Fruit fly (Drosophila melanogaster) whole organism, embryonic: ENCODE data around the gene Iris.

Experiments
- Asciz ChIP-seq: fragments of 200-800 bp; sonication (Bioruptor generic); optimal IDR thresholded peaks from 2 replicates; lab custom pipeline; 2017; ENCODE audit warnings: missing biosample characterization, mild to moderate bottlenecking, missing genetic modification characterization, missing genetic modification reagents
- Bdp1 ChIP-seq: fragments of 200-800 bp; sonication (Bioruptor generic); optimal IDR thresholded peaks from 3 replicates; lab custom pipeline; 2016; ENCODE audit warnings: missing biosample characterization, missing genetic modification characterization
- CG10274 ChIP-seq: fragments of 200-800 bp; sonication (Bioruptor generic); optimal IDR thresholded peaks from 3 replicates; lab custom pipeline; 2017; ENCODE audit warnings: missing biosample characterization, mild to moderate bottlenecking, missing genetic modification characterization
- CG10366 ChIP-seq: fragments of 200-800 bp; sonication (Bioruptor generic); IDR thresholded peaks from 2 replicates; pipeline ENCODE4 v1.3.6; 2022; ENCODE audit warnings: missing biosample characterization, missing genetic modification characterization
- CG10462 ChIP-seq: fragments of 200-800 bp; sonication (Bioruptor generic); optimal IDR thresholded peaks from 2 replicates; lab custom pipeline; 2016; ENCODE audit warnings: missing biosample characterization, missing genetic modification characterization
- CG12391 ChIP-seq: fragments of 200-800 bp; sonication (Bioruptor generic); optimal IDR thresholded peaks from 3 replicates; lab custom pipeline; 2018; ENCODE audit warnings: missing biosample characterization, mild to moderate bottlenecking, missing genetic modification characterization, moderate library complexity
- CG15269 ChIP-seq: fragments of 200-800 bp; sonication (Bioruptor generic); optimal IDR thresholded peaks from 2 replicates; lab custom pipeline; 2018; ENCODE audit warnings: missing biosample characterization, mild to moderate bottlenecking, missing genetic modification characterization, moderate library complexity
- CG17385 ChIP-seq: fragments of 200-800 bp; sonication (Bioruptor generic); optimal IDR thresholded peaks from 3 replicates; lab custom pipeline; 2018; ENCODE audit warnings: missing biosample characterization, mild to moderate bottlenecking, missing genetic modification characterization
- CG18476 ChIP-seq: fragments of 200-800 bp; sonication (Bioruptor generic); optimal IDR thresholded peaks from 2 replicates; lab custom pipeline; 2016; ENCODE audit warnings: missing biosample characterization, mild to moderate bottlenecking, missing genetic modification characterization
- CG2712 ChIP-seq: fragments of 200-800 bp; optimal IDR thresholded peaks from 3 replicates; lab custom pipeline; 2019; ENCODE audit warnings: missing biosample characterization, mild to moderate bottlenecking, missing genetic modification characterization, moderate library complexity
- CG34422 ChIP-seq: fragments of 200-800 bp; sonication (Bioruptor generic); IDR thresholded peaks from 3 replicates; pipeline ENCODE4 v1.3.6; 2022; ENCODE audit warnings: missing biosample characterization, missing genetic modification characterization
- CG3995 ChIP-seq: fragments of 200-800 bp; sonication (Bioruptor generic); optimal IDR thresholded peaks from 3 replicates; lab custom pipeline; 2016; ENCODE audit warnings: missing biosample characterization, missing genetic modification characterization
- CG6254 ChIP-seq: fragments of 200-800 bp; sonication (Bioruptor generic); optimal IDR thresholded peaks from 3 replicates; lab custom pipeline; 2017; ENCODE audit warnings: mild to moderate bottlenecking, missing biosample characterization, missing genetic modification reagents, missing genetic modification characterization
- CG6683 ChIP-seq: fragments of 200-800 bp; sonication (Bioruptor generic); optimal IDR thresholded peaks from 2 replicates; lab custom pipeline; 2017; ENCODE audit warnings: missing biosample characterization, mild to moderate bottlenecking, missing genetic modification characterization, missing genetic modification reagents
- CG7556 ChIP-seq: fragments of 200-800 bp; sonication (Bioruptor generic); optimal IDR thresholded peaks from 2 replicates; lab custom pipeline; 2017; ENCODE audit warnings: missing biosample characterization, mild to moderate bottlenecking, missing genetic modification characterization
- CG8924 ChIP-seq: fragments of 200-800 bp; optimal IDR thresholded peaks from 3 replicates; lab custom pipeline; 2019; ENCODE audit warnings: missing biosample characterization, mild to moderate bottlenecking, missing genetic modification characterization, moderate library complexity
- CG9727 ChIP-seq: fragments of 200-800 bp; sonication (Bioruptor generic); optimal IDR thresholded peaks from 3 replicates; lab custom pipeline; 2017; ENCODE audit warnings: missing biosample characterization, mild to moderate bottlenecking, missing genetic modification characterization
- Doc2 ChIP-seq: fragments of 200-800 bp; sonication (Bioruptor generic); IDR thresholded peaks from 2 replicates; pipeline ENCODE4 v1.3.6; 2022; ENCODE audit warnings: missing biosample characterization, missing genetic modification characterization
- E2f2 ChIP-seq: fragments of 200-800 bp; sonication (Bioruptor generic); IDR thresholded peaks from 2 replicates; pipeline ENCODE4 v1.3.6; 2022; ENCODE audit warnings: missing biosample characterization, missing genetic modification characterization
- H15 ChIP-seq: fragments of 200-800 bp; sonication (Bioruptor generic); IDR thresholded peaks from 3 replicates; pipeline ENCODE4 v1.3.6; 2022; ENCODE audit warnings: missing biosample characterization, missing genetic modification characterization
- Meics ChIP-seq: fragments of 200-800 bp; sonication (Bioruptor generic); optimal IDR thresholded peaks from 2 replicates; lab custom pipeline; 2017; ENCODE audit warnings: missing biosample characterization, mild to moderate bottlenecking, missing genetic modification characterization
- Mrtf ChIP-seq: fragments of 200-800 bp; sonication (Bioruptor generic); IDR thresholded peaks from 3 replicates; pipeline ENCODE4 v1.3.6; 2022; ENCODE audit warnings: missing biosample characterization, missing genetic modification characterization
- Nf-YA ChIP-seq: fragments of 200-800 bp; sonication (Bioruptor generic); IDR thresholded peaks from 2 replicates; pipeline ENCODE4 v1.3.6; 2022; ENCODE audit warnings: missing biosample characterization, missing genetic modification characterization
- Oli ChIP-seq: fragments of 200-800 bp; sonication (Bioruptor generic); optimal IDR thresholded peaks from 2 replicates; lab custom pipeline; 2018; ENCODE audit warnings: missing biosample characterization, mild to moderate bottlenecking, missing genetic modification characterization, moderate library complexity
- Opbp ChIP-seq: fragments of 200-800 bp; sonication (Bioruptor generic); IDR thresholded peaks from 3 replicates; pipeline ENCODE4 v1.3.6; 2022; ENCODE audit warnings: missing biosample characterization, missing genetic modification characterization; ENCODE audit not compliant: partially characterized antibody
- Sry-δ ChIP-seq: fragments of 200-800 bp; sonication (Bioruptor generic); optimal IDR thresholded peaks from 2 replicates; lab custom pipeline; 2016; ENCODE audit warnings: missing biosample characterization, missing genetic modification characterization
- Usf ChIP-seq: fragments of 200-800 bp; sonication (Bioruptor generic); optimal IDR thresholded peaks from 2 replicates; lab custom pipeline; 2017; ENCODE audit warnings: missing genotype, missing biosample characterization, missing genetic modification characterization
- az2 ChIP-seq: fragments of 200-800 bp; sonication (Bioruptor generic); optimal IDR thresholded peaks from 3 replicates; lab custom pipeline; 2016; ENCODE audit warnings: missing biosample characterization, missing genetic modification characterization
- bcd ChIP-seq: fragments of 200-800 bp; sonication (Bioruptor generic); optimal IDR thresholded peaks from 2 replicates; lab custom pipeline; 2017; ENCODE audit warnings: missing biosample characterization, mild to moderate bottlenecking, missing genetic modification characterization
- btn ChIP-seq: fragments of 200-800 bp; sonication (Bioruptor generic); optimal IDR thresholded peaks from 2 replicates; lab custom pipeline; 2016; ENCODE audit warnings: missing biosample characterization, missing genetic modification characterization
- cwo ChIP-seq: fragments of 200-800 bp; sonication (Bioruptor generic); optimal IDR thresholded peaks from 3 replicates; lab custom pipeline; 2017; ENCODE audit warnings: missing biosample characterization, missing genetic modification characterization, mild to moderate bottlenecking, moderate library complexity, missing genetic modification reagents
- dimm ChIP-seq: fragments of 200-800 bp; sonication (Bioruptor generic); IDR thresholded peaks from 2 replicates; pipeline ENCODE4 v1.3.6; 2022; ENCODE audit warnings: missing biosample characterization, missing genetic modification characterization
- exex ChIP-seq: fragments of 200-800 bp; sonication (Bioruptor generic); optimal IDR thresholded peaks from 4 replicates; lab custom pipeline; 2018; ENCODE audit warnings: missing biosample characterization, mild to moderate bottlenecking, missing genetic modification characterization, moderate library complexity
- lab ChIP-seq: fragments of 200-800 bp; sonication (Bioruptor generic); optimal IDR thresholded peaks from 3 replicates; lab custom pipeline; 2017; ENCODE audit warnings: missing biosample characterization, missing genetic modification characterization, mild to moderate bottlenecking, moderate library complexity, missing genetic modification reagents
- lilli ChIP-seq: fragments of 200-800 bp; sonication (Bioruptor generic); optimal IDR thresholded peaks from 3 replicates; lab custom pipeline; 2016; ENCODE audit warnings: missing biosample characterization, missing genetic modification characterization
- nerfin-2 ChIP-seq: fragments of 200-800 bp; sonication (Bioruptor generic); IDR thresholded peaks from 2 replicates; pipeline ENCODE4 v1.3.6; 2022; ENCODE audit warnings: missing biosample characterization, missing genetic modification characterization; ENCODE audit not compliant: partially characterized antibody
- pan ChIP-seq, 4 experiments: fragments of >200 bp in 3 of 4; fragments of 200-800 bp in 1 of 4; sonication (Bioruptor generic) in 1 of 4; optimal IDR thresholded peaks in 3 of 4; IDR thresholded peaks in 1 of 4; 2 replicates each; pipeline versions ENCODE4 v1.3.6 to Lab custom; 2017 to 2022; ENCODE audit warnings: missing biosample characterization in 2 of 4, missing genetic modification characterization in 2 of 4, mixed read lengths in 1 of 4
- pzg ChIP-seq: fragments of 200-800 bp; sonication (Bioruptor generic); optimal IDR thresholded peaks from 3 replicates; lab custom pipeline; 2018; ENCODE audit warnings: missing biosample characterization, mild to moderate bottlenecking, missing genetic modification characterization, moderate library complexity
- shn ChIP-seq: fragments of 200-800 bp; sonication (Bioruptor generic); optimal IDR thresholded peaks from 3 replicates; lab custom pipeline; 2016; ENCODE audit warnings: missing biosample characterization, missing genetic modification characterization
- sisA ChIP-seq: fragments of 200-800 bp; sonication (Bioruptor generic); IDR thresholded peaks from 2 replicates; pipeline ENCODE4 v1.3.6; 2022; ENCODE audit warnings: missing biosample characterization, missing genetic modification characterization
- slou ChIP-seq: fragments of 200-800 bp; sonication (Bioruptor generic); optimal IDR thresholded peaks from 3 replicates; lab custom pipeline; 2016; ENCODE audit warnings: missing biosample characterization, missing genetic modification characterization
- so ChIP-seq: fragments of 200-800 bp; sonication (Bioruptor generic); IDR thresholded peaks from 3 replicates; pipeline ENCODE4 v1.3.6; 2022; ENCODE audit warnings: missing biosample characterization, missing genetic modification characterization
- tgo ChIP-seq: fragments of 200-800 bp; sonication (Bioruptor generic); IDR thresholded peaks from 3 replicates; pipeline ENCODE4 v1.3.6; 2022; ENCODE audit warnings: missing biosample characterization, missing genetic modification characterization
- vfl ChIP-seq: fragments of 200-800 bp; sonication (Bioruptor generic); optimal IDR thresholded peaks from 2 replicates; lab custom pipeline; 2016; ENCODE audit warnings: missing biosample characterization, missing genetic modification characterization
- vvl ChIP-seq: fragments of 200-800 bp; sonication (Bioruptor generic); IDR thresholded peaks from 2 replicates; pipeline ENCODE4 v1.3.6; 2022; ENCODE audit warnings: missing biosample characterization, missing genetic modification characterization
- zf30C ChIP-seq: fragments of 200-800 bp; sonication (Bioruptor generic); optimal IDR thresholded peaks from 3 replicates; lab custom pipeline; 2018; ENCODE audit warnings: missing biosample characterization, mild to moderate bottlenecking, missing genetic modification characterization
- zfh1 ChIP-seq: fragments of 200-800 bp; sonication (Bioruptor generic); IDR thresholded peaks from 3 replicates; pipeline ENCODE4 v1.3.6; 2022; ENCODE audit warnings: missing biosample characterization, missing genetic modification characterization

Gene Iris

DNA sequence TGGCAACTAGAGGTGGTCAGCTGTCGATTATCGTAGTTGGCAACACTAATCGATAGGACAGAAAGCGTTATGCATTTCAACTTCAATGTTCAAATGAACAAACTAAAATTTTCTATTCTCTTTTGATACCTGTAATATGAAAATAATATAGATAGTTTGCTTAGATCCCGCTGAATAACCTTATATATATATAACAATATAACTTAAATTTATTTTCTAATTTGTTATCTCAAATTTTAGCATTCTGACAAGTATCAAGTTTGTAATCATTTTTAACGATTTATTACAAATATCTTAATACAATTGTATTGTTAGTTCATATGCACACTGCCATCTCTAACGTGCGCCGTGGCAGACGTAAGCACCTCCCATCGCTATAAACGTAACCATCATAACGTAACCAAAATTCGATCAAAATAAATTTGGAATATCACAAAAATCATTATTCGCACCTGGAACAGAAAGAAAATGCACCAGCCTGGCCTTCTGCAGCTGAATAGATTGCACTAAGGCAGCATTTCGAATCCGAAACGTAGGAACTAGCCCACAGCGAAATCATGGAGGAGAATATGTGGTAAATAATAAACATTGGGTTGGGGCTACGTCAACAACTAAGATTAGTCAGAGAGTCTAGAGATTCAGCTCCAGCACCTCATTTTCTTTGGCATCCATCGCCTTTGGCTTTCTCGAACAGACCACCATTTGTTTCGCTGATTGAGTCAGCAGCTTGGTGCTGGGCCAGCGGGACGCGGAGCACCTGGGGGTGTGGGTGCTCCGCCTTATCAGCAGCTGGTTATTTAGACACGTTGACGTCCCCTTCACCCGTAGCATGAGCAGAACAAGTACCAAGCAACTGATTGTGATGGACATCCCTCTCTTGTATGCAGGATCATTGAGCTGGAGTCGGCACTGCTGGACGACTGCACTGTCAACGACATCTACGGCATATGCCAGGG is 4.7 kb downstream of the Iris start, which contains the start of the genes Pino and TBC1D23 (continued):
- TF ChIP-seq slou, result peak; percentile 41
- TF ChIP-seq cwo (GFP tag; lab: Kevin White, UChicago), result peak; percentile 28
- TF ChIP-seq Oli (tag; lab: Kevin White, UChicago), result peak; percentile 33
- peak; percentile 71 for TF ChIP-seq CG7556
- TF ChIP-seq CG10462 (GFP tag; lab: Kevin White, UChicago), result peak; percentile 53
- peak; percentile 34; the same call in 1 of the 2 replicates for TF ChIP-seq E2f2
- TF ChIP-seq CG17385, result peak; percentile 47
- TF ChIP-seq Opbp (GFP tag; lab: Robert Waterston, UW), result peak; percentile 52; the same call in 2 of the 3 replicates
- TF ChIP-seq CG2712 (tag; lab: Kevin White, UChicago), result peak; percentile 82
- peak; percentile 19 for TF ChIP-seq Asciz
- TF ChIP-seq exex (tag; lab: Kevin White, UChicago), result no peak
- TF ChIP-seq Usf (GFP tag; lab: Kevin White, UChicago), result peak; percentile 35
- TF ChIP-seq CG8924 (tag; lab: Kevin White, UChicago), result peak; percentile 80
- 0 out of 2 replicates have a peak, but pooled peaks have one; percentile 12 for TF ChIP-seq dimm (GFP tag; lab: Robert Waterston, UW)
- no peak for TF ChIP-seq zf30C (GFP tag; lab: Kevin White, UChicago)
- TF ChIP-seq shn (GFP tag; lab: Kevin White, UChicago), result no peak
- peak; percentile 37; the same call in 2 of the 3 replicates for TF ChIP-seq CG34422 (GFP tag; lab: Robert Waterston, UW)
- peak; percentile 59 for TF ChIP-seq sisA
- peak; percentile 67 for TF ChIP-seq lab (GFP tag; lab: Kevin White, UChicago)
- no peak for TF ChIP-seq CG6254 (GFP tag; lab: Kevin White, UChicago)
- TF ChIP-seq Sry-δ (GFP tag; lab: Kevin White, UChicago), result peak; percentile 84
- peak; percentile 64 for TF ChIP-seq az2 (GFP tag; lab: Kevin White, UChicago)
- peak; percentile 65; the same call in 1 of the 3 replicates for TF ChIP-seq H15 (GFP tag; lab: Robert Waterston, UW)
- TF ChIP-seq Meics (GFP tag; lab: Kevin White, UChicago), result peak; percentile 64
- TF ChIP-seq CG3995 (GFP tag; lab: Kevin White, UChicago), result peak; percentile 31
- no peak for TF ChIP-seq Doc2 (GFP tag; lab: Robert Waterston, UW)
- peak; percentile 71 for TF ChIP-seq tgo (GFP tag; lab: Robert Waterston, UW)
- TF ChIP-seq CG6683 (GFP tag; lab: Kevin White, UChicago), result no peak
- TF ChIP-seq pzg (GFP tag; lab: Kevin White, UChicago), result peak; percentile 39
- TF ChIP-seq CG10366 (GFP tag; lab: Robert Waterston, UW), result peak; percentile 79
- TF ChIP-seq vvl, result peak; percentile 70; the same call in 1 of the 2 replicates
- TF ChIP-seq CG9727 (GFP tag; lab: Kevin White, UChicago), result peak; percentile 66
- peak; percentile 65; the same call in 2 of the 3 replicates for TF ChIP-seq zfh1
- no peak for TF ChIP-seq Nf-YA (GFP tag; lab: Robert Waterston, UW)
- no peak for TF ChIP-seq CG10274 (GFP tag; lab: Kevin White, UChicago)
- TF ChIP-seq so (GFP tag; lab: Robert Waterston, UW), result peak; percentile 69; the same call in 1 of the 3 replicates
- peak; percentile 76 for TF ChIP-seq vfl (GFP tag; lab: Kevin White, UChicago)
- peak; percentile 88 for TF ChIP-seq CG12391 (tag; lab: Kevin White, UChicago)
- TF ChIP-seq Bdp1 (GFP tag; lab: Kevin White, UChicago), result no peak
- peak; percentile 79 for TF ChIP-seq CG15269 (tag; lab: Kevin White, UChicago)
- TF ChIP-seq lilli, result peak; percentile 78
- TF ChIP-seq btn (GFP tag; lab: Kevin White, UChicago), result no peak
- peak; percentile 50; the same call in 2 of the 3 replicates for TF ChIP-seq Mrtf
- peak; percentile 72 for TF ChIP-seq bcd (GFP tag; lab: Kevin White, UChicago)
- TF ChIP-seq CG18476, result no peak
- peak; percentile 45; the same call in 1 of the 2 replicates for TF ChIP-seq nerfin-2 (GFP tag; lab: Robert Waterston, UW)
- TF ChIP-seq pan (optimal IDR thresholded peaks at IDR 0.05; lab: Kevin White, UChicago), result no peak
- TF ChIP-seq pan (GFP tag; optimal IDR thresholded peaks at IDR 0.05 in 1 of 2, IDR thresholded peaks at IDR 0.05 in 1 of 2), result peak in 1 of 2 experiments; percentile 77
